6 fruit fly cellular contexts compared by ENCODE assay signal in the genomic region with DNA sequence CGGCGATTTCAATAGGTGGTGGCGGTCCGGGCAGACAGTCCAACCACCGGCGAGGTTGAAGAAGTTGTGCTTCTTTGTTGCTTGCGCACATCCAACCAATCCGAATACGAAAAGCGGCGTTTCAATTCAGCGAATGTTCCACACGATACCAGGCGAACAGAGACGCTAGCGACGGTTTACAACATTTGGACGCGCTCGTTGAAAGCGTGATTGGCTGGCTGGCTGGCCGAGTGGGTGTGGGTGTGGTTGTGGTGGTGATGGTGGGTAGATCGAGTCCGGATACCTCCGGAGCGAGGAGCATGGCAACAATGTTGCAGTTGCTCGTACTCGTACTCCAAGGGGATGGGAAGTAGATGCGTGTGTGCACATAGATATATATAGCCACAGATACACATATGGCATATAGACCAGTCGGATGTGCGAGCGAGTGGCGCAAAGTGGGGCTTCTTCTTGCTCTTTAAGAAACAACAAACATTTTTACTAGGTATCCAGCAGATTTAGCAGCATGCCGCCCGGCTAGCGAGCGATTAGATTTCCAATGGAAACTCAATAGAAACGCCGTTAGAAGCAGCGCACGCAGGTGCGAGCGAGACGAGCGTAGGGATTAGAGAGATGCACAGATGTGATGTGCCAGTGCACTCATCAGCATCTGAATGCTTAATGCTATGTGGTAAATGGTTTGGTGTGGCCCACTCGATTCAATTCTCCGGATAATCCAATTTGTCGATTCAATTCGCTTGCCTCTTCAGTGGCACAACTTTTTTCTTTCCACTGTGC.
A peak's percentile ranks its signal among the peaks of the same experiment; 100 is the strongest.
TF ChIP-seq lines count a peak whose summit lies in the region.

No protein-coding gene starts in this region.

- TF ChIP-seq CTCF in S2 (optimal IDR thresholded peaks at IDR 0.05; lab: Kevin White, UChicago): peak; percentile 12 to 31
- peak; percentile 18 for TF ChIP-seq CTCF in whole organism, embryonic (GFP tag; optimal IDR thresholded peaks at IDR 0.05; lab: Kevin White, UChicago)

TF ChIP-seq in whole organism, adult, 20 proteins besides CTCF, POLR2A, EP300 and RAD21 (continues in another document):
- peak; percentile 46 for TF ChIP-seq toe (GFP tag; optimal IDR thresholded peaks at IDR 0.05; lab: Kevin White, UChicago)
- TF ChIP-seq CG1620 (GFP tag; optimal IDR thresholded peaks at IDR 0.05; lab: Kevin White, UChicago): no peak
- TF ChIP-seq CG11617 (GFP tag; optimal IDR thresholded peaks at IDR 0.05; lab: Kevin White, UChicago): peak; percentile 50
- no peak for TF ChIP-seq kay (GFP tag; lab: Kevin White, UChicago; ENCODE audit: borderline replicate concordance)
- TF ChIP-seq Mnt (GFP tag; optimal IDR thresholded peaks at IDR 0.05; lab: Kevin White, UChicago): peak; percentile 88
- peak; percentile 20 for TF ChIP-seq Crg-1 (GFP tag; optimal IDR thresholded peaks at IDR 0.05; lab: Kevin White, UChicago)
- peak; percentile 65 for TF ChIP-seq Hr96 (GFP tag; optimal IDR thresholded peaks at IDR 0.05; lab: Kevin White, UChicago)
- peak; percentile 13 for TF ChIP-seq tj (GFP tag; optimal IDR thresholded peaks at IDR 0.05; lab: Kevin White, UChicago)
- peak; percentile 85 for TF ChIP-seq pad (GFP tag; optimal IDR thresholded peaks at IDR 0.05; lab: Kevin White, UChicago)
- TF ChIP-seq CG7045 (GFP tag; optimal IDR thresholded peaks at IDR 0.05; lab: Kevin White, UChicago): no peak
- no peak for TF ChIP-seq cnc (optimal IDR thresholded peaks at IDR 0.05; lab: Kevin White, UChicago)
- peak; percentile 99 for TF ChIP-seq ovo (GFP tag; optimal IDR thresholded peaks at IDR 0.05; lab: Kevin White, UChicago)
- TF ChIP-seq Clk (GFP tag; optimal IDR thresholded peaks at IDR 0.05; lab: Kevin White, UChicago): no peak
- TF ChIP-seq CG33017 (tag; optimal IDR thresholded peaks at IDR 0.05; lab: Kevin White, UChicago): no peak
- TF ChIP-seq CG14711 (tag; optimal IDR thresholded peaks at IDR 0.05; lab: Kevin White, UChicago): peak; percentile 59
- TF ChIP-seq cic (GFP tag; optimal IDR thresholded peaks at IDR 0.05; lab: Kevin White, UChicago): peak; percentile 89

TF ChIP-seq in whole organism, embryonic, 481 proteins besides CTCF, POLR2A, EP300 and RAD21 (continues in another document):
- no peak for TF ChIP-seq phol (tag; optimal IDR thresholded peaks at IDR 0.05; lab: Kevin White, UChicago)
- peak; percentile 7 for TF ChIP-seq ewg (GFP tag; optimal IDR thresholded peaks at IDR 0.05; lab: Kevin White, UChicago)
- peak; percentile 46 for TF ChIP-seq CG6254 (GFP tag; optimal IDR thresholded peaks at IDR 0.05; lab: Kevin White, UChicago)
- TF ChIP-seq HmgZ (tag; optimal IDR thresholded peaks at IDR 0.05; lab: Kevin White, UChicago): peak; percentile 76
- TF ChIP-seq ttk (GFP tag; IDR thresholded peaks at IDR 0.05; lab: Robert Waterston, UW): no peak
- peak; percentile 74 for TF ChIP-seq odd (GFP tag; optimal IDR thresholded peaks at IDR 0.05; lab: Kevin White, UChicago)
- TF ChIP-seq grn (GFP tag; optimal IDR thresholded peaks at IDR 0.05; lab: Kevin White, UChicago): peak; percentile 65
- peak; percentile 11 for TF ChIP-seq BtbVII (GFP tag; optimal IDR thresholded peaks at IDR 0.05; lab: Kevin White, UChicago)
- peak; percentile 63 for TF ChIP-seq gsb-n (tag; optimal IDR thresholded peaks at IDR 0.05; lab: Kevin White, UChicago)
- TF ChIP-seq repo (GFP tag; optimal IDR thresholded peaks at IDR 0.05; lab: Kevin White, UChicago): peak; percentile 19
- TF ChIP-seq Gsc (GFP tag; IDR thresholded peaks at IDR 0.05; lab: Robert Waterston, UW): no peak
- TF ChIP-seq sens (GFP tag; lab: Kevin White, UChicago): peak; percentile 84
- TF ChIP-seq Aef1 (GFP tag; IDR thresholded peaks at IDR 0.05; lab: Robert Waterston, UW): no peak
- no peak for TF ChIP-seq CG10959 (GFP tag; IDR thresholded peaks at IDR 0.05; lab: Robert Waterston, UW)
- TF ChIP-seq salm (tag; optimal IDR thresholded peaks at IDR 0.05; lab: Kevin White, UChicago): peak; percentile 12
- TF ChIP-seq Neu2 (GFP tag; optimal IDR thresholded peaks at IDR 0.05; lab: Kevin White, UChicago; ENCODE audit: borderline replicate concordance): no peak
- TF ChIP-seq CG3838 (GFP tag; optimal IDR thresholded peaks at IDR 0.05; lab: Kevin White, UChicago): peak; percentile 98

TF ChIP-seq in whole organism, prepupa, 60 proteins besides CTCF, POLR2A, EP300 and RAD21 (continues in another document):
- peak; percentile 17 for TF ChIP-seq CG6276 (GFP tag; optimal IDR thresholded peaks at IDR 0.05; lab: Kevin White, UChicago)
- TF ChIP-seq CG6163 (GFP tag; IDR thresholded peaks at IDR 0.05; lab: Robert Waterston, UW): no peak
- no peak for TF ChIP-seq eg (GFP tag; IDR thresholded peaks at IDR 0.05; lab: Robert Waterston, UW)
- peak; percentile 58 for TF ChIP-seq fkh (GFP tag; optimal IDR thresholded peaks at IDR 0.05; lab: Kevin White, UChicago)
- no peak for TF ChIP-seq CG8119 (GFP tag; IDR thresholded peaks at IDR 0.05; lab: Robert Waterston, UW)
- no peak for TF ChIP-seq lz (GFP tag; optimal IDR thresholded peaks at IDR 0.05; lab: Kevin White, UChicago)
- TF ChIP-seq svp (GFP tag; lab: Kevin White, UChicago): peak; percentile 91
- peak; percentile 21 to 56 for TF ChIP-seq ss (GFP tag; optimal IDR thresholded peaks at IDR 0.05; lab: Kevin White, UChicago)
- peak; percentile 100 for TF ChIP-seq dsx (GFP tag; optimal IDR thresholded peaks at IDR 0.05; lab: Kevin White, UChicago; ENCODE audit: poor library complexity, severe bottlenecking)
- peak; percentile 67 for TF ChIP-seq CG6854 (GFP tag; optimal IDR thresholded peaks at IDR 0.05; lab: Kevin White, UChicago)
- no peak for TF ChIP-seq spab (GFP tag; optimal IDR thresholded peaks at IDR 0.05; lab: Kevin White, UChicago)
- TF ChIP-seq Eip78C (GFP tag; lab: Kevin White, UChicago): peak; percentile 68
- no peak for TF ChIP-seq Ets96B (tag; optimal IDR thresholded peaks at IDR 0.05; lab: Kevin White, UChicago)
- no peak for TF ChIP-seq Blimp-1 (GFP tag; optimal IDR thresholded peaks at IDR 0.05; lab: Kevin White, UChicago)
- TF ChIP-seq CG3919 (GFP tag; optimal IDR thresholded peaks at IDR 0.05; lab: Kevin White, UChicago): peak; percentile 33
- TF ChIP-seq Hr4 (GFP tag; optimal IDR thresholded peaks at IDR 0.05; lab: Kevin White, UChicago): no peak
- peak; percentile 69 for TF ChIP-seq Lpt (GFP tag; optimal IDR thresholded peaks at IDR 0.05; lab: Kevin White, UChicago)
- peak; percentile 56 for TF ChIP-seq Sox14 (GFP tag; optimal IDR thresholded peaks at IDR 0.05; lab: Kevin White, UChicago)

TF ChIP-seq in whole organism, pupa, 21 proteins besides CTCF, POLR2A, EP300 and RAD21 (continues in another document):
- TF ChIP-seq EcR (GFP tag; optimal IDR thresholded peaks at IDR 0.05; lab: Kevin White, UChicago) (peak; percentile 93), CG4496 (GFP tag; IDR thresholded peaks at IDR 0.05; lab: Robert Waterston, UW) (no peak), Snoo (tag; optimal IDR thresholded peaks at IDR 0.05; lab: Kevin White, UChicago) (peak; percentile 30), Pif1B (GFP tag; optimal IDR thresholded peaks at IDR 0.05; lab: Kevin White, UChicago) (peak; percentile 18), CG8301 (tag; optimal IDR thresholded peaks at IDR 0.05; lab: Kevin White, UChicago) (no peak), fd96Ca (GFP tag; IDR thresholded peaks at IDR 0.05; lab: Robert Waterston, UW) (no peak), CG17806 (tag; optimal IDR thresholded peaks at IDR 0.05; lab: Kevin White, UChicago) (no peak), CG32121 (GFP tag; IDR thresholded peaks at IDR 0.05; lab: Robert Waterston, UW) (no peak), CG9948 (tag; optimal IDR thresholded peaks at IDR 0.05; lab: Kevin White, UChicago) (no peak), CG10348 (GFP tag; IDR thresholded peaks at IDR 0.05; lab: Robert Waterston, UW) (no peak), CG8159 (tag; optimal IDR thresholded peaks at IDR 0.05; lab: Kevin White, UChicago) (no peak), rn (GFP tag; IDR thresholded peaks at IDR 0.05; lab: Robert Waterston, UW) (no peak), CG15710 (tag; optimal IDR thresholded peaks at IDR 0.05; lab: Kevin White, UChicago) (no peak), gl (tag; optimal IDR thresholded peaks at IDR 0.05; lab: Kevin White, UChicago) (peak; percentile 3), CG14655 (GFP tag; optimal IDR thresholded peaks at IDR 0.05; lab: Kevin White, UChicago) (peak; percentile 19), Ets98B (GFP tag; IDR thresholded peaks at IDR 0.05; lab: Robert Waterston, UW) (no peak), CG12605 (GFP tag; IDR thresholded peaks at IDR 0.05; lab: Robert Waterston, UW) (no peak), D1 (tag; optimal IDR thresholded peaks at IDR 0.05; lab: Kevin White, UChicago) (no peak), Pif1A (GFP tag; optimal IDR thresholded peaks at IDR 0.05; lab: Kevin White, UChicago) (no peak), CG13204 (GFP tag; optimal IDR thresholded peaks at IDR 0.05; lab: Kevin White, UChicago) (peak; percentile 91)

TF ChIP-seq in whole organism, wandering third instar larva, 38 proteins besides CTCF, POLR2A, EP300 and RAD21 (continues in another document):
- TF ChIP-seq Mio (GFP tag; optimal IDR thresholded peaks at IDR 0.05; lab: Kevin White, UChicago): peak; percentile 4
- peak in 1 of 2 experiments; percentile 22 for TF ChIP-seq foxo (GFP tag; optimal IDR thresholded peaks at IDR 0.05; lab: Kevin White, UChicago)
- no peak for TF ChIP-seq CrebA (GFP tag; optimal IDR thresholded peaks at IDR 0.05; lab: Kevin White, UChicago; ENCODE audit: borderline replicate concordance)
- peak; percentile 70 for TF ChIP-seq h (GFP tag; optimal IDR thresholded peaks at IDR 0.05; lab: Kevin White, UChicago)
- no peak for TF ChIP-seq pan (optimal IDR thresholded peaks at IDR 0.05; lab: Kevin White, UChicago)
- TF ChIP-seq Sp1 (GFP tag; optimal IDR thresholded peaks at IDR 0.05; lab: Kevin White, UChicago): peak; percentile 45
- no peak for TF ChIP-seq Abd-B (GFP tag; optimal IDR thresholded peaks at IDR 0.05; lab: Kevin White, UChicago)
- peak; percentile 49 for TF ChIP-seq Hnf4 (GFP tag; optimal IDR thresholded peaks at IDR 0.05; lab: Kevin White, UChicago)
- TF ChIP-seq Hr83 (GFP tag; optimal IDR thresholded peaks at IDR 0.05; lab: Kevin White, UChicago; ENCODE audit: poor library complexity, severe bottlenecking): peak; percentile 57
- peak; percentile 51 for TF ChIP-seq Jra (GFP tag; optimal IDR thresholded peaks at IDR 0.05; lab: Kevin White, UChicago)
- TF ChIP-seq fru (GFP tag; optimal IDR thresholded peaks at IDR 0.05; lab: Kevin White, UChicago): peak; percentile 17
- TF ChIP-seq psq (GFP tag; optimal IDR thresholded peaks at IDR 0.05; lab: Kevin White, UChicago): peak; percentile 12
- peak; percentile 39 for TF ChIP-seq br (GFP tag; optimal IDR thresholded peaks at IDR 0.05; lab: Kevin White, UChicago)
- TF ChIP-seq dmrt93B (GFP tag; optimal IDR thresholded peaks at IDR 0.05; lab: Kevin White, UChicago): no peak
- peak; percentile 61 to 69 for TF ChIP-seq dl (GFP tag; optimal IDR thresholded peaks at IDR 0.05; lab: Kevin White, UChicago; ENCODE audit: insufficient read depth in 1 of 2, partially characterized antibody in 2 of 2)
- no peak for TF ChIP-seq Vsx2 (GFP tag; optimal IDR thresholded peaks at IDR 0.05; lab: Kevin White, UChicago; ENCODE audit: partially characterized antibody)
- TF ChIP-seq Rel (GFP tag; optimal IDR thresholded peaks at IDR 0.05; lab: Kevin White, UChicago): no peak
- peak; percentile 81 for TF ChIP-seq Rel (tag; optimal IDR thresholded peaks at IDR 0.05; lab: Kevin White, UChicago)
- no peak for TF ChIP-seq brk (GFP tag; optimal IDR thresholded peaks at IDR 0.05; lab: Kevin White, UChicago)
